Fruit fly (Drosophila melanogaster): Measurements from ENCODE around the gene Sfp35C.

DNA sequence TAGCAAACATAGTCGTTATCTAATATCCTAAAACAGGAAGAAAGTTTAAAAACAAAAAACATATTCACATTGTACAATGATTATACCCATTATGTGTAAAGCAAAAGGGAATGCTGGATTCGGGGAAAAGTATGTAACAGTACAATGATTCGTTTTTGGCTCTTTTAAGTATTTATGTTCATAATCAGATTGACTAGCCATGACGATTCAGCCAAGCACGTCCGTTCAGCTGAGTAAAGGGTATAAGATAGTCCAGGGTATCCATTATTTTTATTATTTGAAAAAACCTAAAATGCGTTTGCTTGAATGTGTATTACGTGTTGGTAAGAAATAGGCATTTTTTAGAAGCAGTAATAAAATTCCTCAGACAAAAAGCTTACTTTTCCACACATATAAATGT is 47.8 kb upstream of the Sfp35C start:
- TF ChIP-seq usp (GFP tag; optimal IDR thresholded peaks at IDR 0.05) (no peak), pan (optimal IDR thresholded peaks at IDR 0.05) (no peak), psq (optimal IDR thresholded peaks at IDR 0.05) (no peak)

Measured in whole organism.